Fruit fly (Drosophila melanogaster): Measurements from ENCODE around the gene CG31835.
"Not testable (repeated sequence)": the region's sequence is repeated elsewhere in the genome, so short reads cannot be mapped to it uniquely, and the experiment has no call there.

CG31835 gene

DNA sequence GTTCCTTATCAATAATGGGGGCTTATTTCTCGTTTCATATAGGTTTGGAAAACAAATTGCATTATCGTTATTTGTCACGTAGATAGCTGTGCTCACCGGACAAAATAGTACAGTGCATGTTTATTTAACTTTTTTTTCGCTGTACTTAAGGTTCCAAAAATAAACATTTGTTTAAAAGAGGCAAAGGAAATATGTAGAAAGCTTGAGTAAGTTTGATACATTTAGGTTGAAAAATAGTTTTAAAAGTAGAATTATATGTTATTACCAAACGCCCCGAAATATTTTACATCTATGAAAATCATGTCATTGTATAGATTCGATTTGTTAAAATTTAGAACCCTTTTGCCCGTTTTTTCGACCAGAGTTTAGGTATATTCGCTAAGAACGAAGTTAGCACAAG lies at the start of gene CG31835:
Gene CG31835 (plus strand): TSS at position 301 of the 400 bp plus-strand sequence.
- not testable (repeated sequence) for TF ChIP-seq nerfin-1 (tag; optimal IDR thresholded peaks at IDR 0.05); peb (GFP tag; IDR thresholded peaks at IDR 0.05); CG7372 (GFP tag; IDR thresholded peaks at IDR 0.05)

DNA sequence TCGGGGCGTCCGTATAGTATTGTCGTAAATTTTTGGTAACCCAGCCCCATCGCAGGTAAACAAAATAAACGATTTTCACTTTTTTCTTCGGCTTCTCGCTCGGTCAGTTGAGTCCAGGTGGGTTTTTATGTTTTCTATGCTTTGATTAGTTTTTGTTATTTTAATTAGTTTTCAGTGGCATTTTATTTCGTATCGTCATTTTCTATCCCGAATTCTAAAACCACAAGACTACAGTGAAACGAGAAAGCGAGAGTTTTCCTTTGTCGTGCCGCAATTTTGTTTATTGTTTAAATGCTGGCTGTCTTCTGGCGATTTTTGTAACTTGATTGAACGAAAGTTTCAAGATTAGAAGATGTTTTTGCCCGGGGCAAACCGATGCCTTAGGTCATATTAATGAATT lies 48.3 kb upstream of the CG31835 start:
- TF ChIP-seq CG31224 (GFP tag; IDR thresholded peaks at IDR 0.05) (no peak), Trl (optimal IDR thresholded peaks at IDR 0.05) (no peak), Trl (GFP tag; optimal IDR thresholded peaks at IDR 0.05) (no peak), Gug (GFP tag; IDR thresholded peaks at IDR 0.05) (no peak), CG18011 (GFP tag; optimal IDR thresholded peaks at IDR 0.05) (no peak), CG42726 (GFP tag; IDR thresholded peaks at IDR 0.05; ENCODE audit: partially characterized antibody) (no peak), Awh (GFP tag; IDR thresholded peaks at IDR 0.05) (0 out of 2 replicates have a peak, but pooled peaks have one; percentile 28), Blimp-1 (GFP tag; optimal IDR thresholded peaks at IDR 0.05) (peak; percentile 94), Hr3 (GFP tag; optimal IDR thresholded peaks at IDR 0.05) (no peak), crc (GFP tag; optimal IDR thresholded peaks at IDR 0.05) (no peak), CTCF (GFP tag; optimal IDR thresholded peaks at IDR 0.05) (no peak), BtbVII (GFP tag; optimal IDR thresholded peaks at IDR 0.05) (no peak), abd-A (tag; optimal IDR thresholded peaks at IDR 0.05) (peak; percentile 37)

DNA sequence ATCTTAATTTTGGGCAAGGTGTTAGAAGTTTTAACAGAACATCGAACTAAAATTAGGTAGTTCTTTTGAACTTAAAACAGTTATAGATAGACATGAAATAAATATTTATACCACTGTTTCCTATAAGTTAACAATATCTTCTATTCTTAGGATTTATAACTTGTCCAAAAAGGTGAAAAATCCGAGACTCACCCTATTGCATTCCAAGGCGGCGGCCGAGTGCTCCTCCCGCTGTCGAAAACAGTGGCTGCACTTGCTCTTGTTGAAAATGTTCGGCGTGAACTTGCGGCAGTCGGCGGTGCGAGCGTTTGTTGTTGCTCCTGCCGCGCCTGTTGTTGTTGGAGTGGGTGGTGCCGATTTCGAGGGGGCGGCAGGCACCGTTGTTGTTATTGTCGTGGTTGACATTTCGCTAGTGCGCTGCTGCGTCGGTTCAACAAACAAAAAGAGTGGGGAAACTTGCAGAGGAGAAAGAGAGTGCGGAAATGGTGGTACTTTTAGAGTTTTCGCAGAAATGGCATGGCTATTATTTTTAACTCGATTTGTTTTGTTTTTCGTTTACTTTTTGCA lies 47.3 kb upstream of the CG31835 start:
- 0 out of 3 replicates have a peak, but pooled peaks have one; percentile 17 for TF ChIP-seq Opbp (GFP tag; IDR thresholded peaks at IDR 0.05; ENCODE audit: partially characterized antibody)
- peak; percentile 76 for TF ChIP-seq Med (GFP tag)
- TF ChIP-seq CG34422 (GFP tag; IDR thresholded peaks at IDR 0.05), result no peak
- no peak for TF ChIP-seq CG15479 (GFP tag; optimal IDR thresholded peaks at IDR 0.05)
- TF ChIP-seq hkb (optimal IDR thresholded peaks at IDR 0.05), result no peak
- TF ChIP-seq hkb (GFP tag; IDR thresholded peaks at IDR 0.05), result no peak
- no peak for TF ChIP-seq tna (GFP tag; IDR thresholded peaks at IDR 0.05; ENCODE audit: partially characterized antibody)
- 0 out of 2 replicates have a peak, but pooled peaks have one; percentile 14 for TF ChIP-seq CG6689 (GFP tag; IDR thresholded peaks at IDR 0.05)
- TF ChIP-seq Ets65A (GFP tag), result peak; percentile 15
- TF ChIP-seq CG10147 (GFP tag; optimal IDR thresholded peaks at IDR 0.05), result no peak
- no peak for TF ChIP-seq sima (GFP tag; optimal IDR thresholded peaks at IDR 0.05)
- no peak for TF ChIP-seq abd-A (tag; optimal IDR thresholded peaks at IDR 0.05)
- TF ChIP-seq CG43689 (GFP tag; IDR thresholded peaks at IDR 0.05), result no peak
- TF ChIP-seq CG4360 (GFP tag; IDR thresholded peaks at IDR 0.05), result peak; percentile 71
- TF ChIP-seq Sry-β (GFP tag; optimal IDR thresholded peaks at IDR 0.05), result no peak
- TF ChIP-seq sd (tag; optimal IDR thresholded peaks at IDR 0.05), result no peak
- peak; percentile 68 for TF ChIP-seq sens (GFP tag)
- peak; percentile 77; the same call in 1 of the 2 replicates for TF ChIP-seq chm (GFP tag; IDR thresholded peaks at IDR 0.05)
- TF ChIP-seq grau (tag; optimal IDR thresholded peaks at IDR 0.05), result peak; percentile 15

DNA sequence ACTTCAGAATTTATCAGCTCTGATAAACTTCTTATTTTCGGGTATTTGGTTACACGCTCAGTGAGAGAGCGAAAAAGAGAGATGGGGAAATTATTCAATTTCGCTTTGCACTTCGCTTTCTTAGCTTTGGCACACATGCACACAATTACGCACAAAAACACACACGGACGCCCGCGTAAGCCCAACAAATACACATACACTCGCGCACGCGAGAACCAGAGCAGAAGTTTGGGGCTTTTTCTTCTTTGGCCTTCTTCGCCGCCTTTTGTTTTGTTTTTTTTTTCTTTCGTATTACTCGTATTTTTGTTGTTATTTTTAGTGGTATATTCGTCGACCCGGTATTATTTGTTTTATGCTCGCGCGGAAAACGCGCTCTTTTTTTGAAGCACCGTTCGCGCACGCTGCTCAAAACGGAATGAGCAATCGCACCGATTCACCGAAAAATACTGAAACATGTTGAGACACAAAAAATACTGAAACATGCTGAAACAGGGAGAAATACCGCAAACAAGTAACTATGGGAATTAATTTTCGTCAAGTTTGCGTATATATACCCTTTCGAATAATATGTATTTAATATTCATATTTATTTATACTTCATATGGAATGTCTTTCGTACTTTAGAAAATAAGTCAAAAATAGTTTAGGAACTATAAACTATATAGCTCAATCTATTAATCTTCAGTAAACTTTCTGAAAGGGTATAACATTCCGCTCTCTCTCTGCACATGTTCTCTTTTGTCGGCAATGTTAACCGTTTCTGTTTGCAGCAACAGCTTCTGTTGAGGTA lies 46.5 kb upstream of the CG31835 start, which contains the start of gene osp:
Gene osp (minus strand): TSS at position 419 of the 790 bp plus-strand sequence.
- TF ChIP-seq Hand (GFP tag; optimal IDR thresholded peaks at IDR 0.05), result peak; percentile 94
- peak; percentile 98 for TF ChIP-seq esg (GFP tag; conservative IDR thresholded peaks at IDR 0.05)
- TF ChIP-seq ro (GFP tag; IDR thresholded peaks at IDR 0.05), result peak; percentile 96
- peak; percentile 90 for TF ChIP-seq CG3065 (GFP tag; optimal IDR thresholded peaks at IDR 0.05)
- TF ChIP-seq Dad (GFP tag; optimal IDR thresholded peaks at IDR 0.05), result peak; percentile 88
- TF ChIP-seq CG11247 (GFP tag; IDR thresholded peaks at IDR 0.05), result peak; percentile 98
- TF ChIP-seq fd3F (GFP tag; optimal IDR thresholded peaks at IDR 0.05), result peak; percentile 98
- peak; percentile 98 for TF ChIP-seq Oli (tag; optimal IDR thresholded peaks at IDR 0.05)
- TF ChIP-seq CG6791 (GFP tag; IDR thresholded peaks at IDR 0.05; ENCODE audit: partially characterized antibody), result no peak; the same call in 2 of the 3 replicates
- peak; percentile 77 for TF ChIP-seq gro (GFP tag; optimal IDR thresholded peaks at IDR 0.05)
- no peak for TF ChIP-seq luna (GFP tag; optimal IDR thresholded peaks at IDR 0.05)
- TF ChIP-seq nerfin-1 (tag; optimal IDR thresholded peaks at IDR 0.05), result peak; percentile 98
- TF ChIP-seq CG32532 (GFP tag; IDR thresholded peaks at IDR 0.05), result peak; percentile 99
- TF ChIP-seq fu2 (GFP tag; optimal IDR thresholded peaks at IDR 0.05), result peak; percentile 41
